Fruit fly (Drosophila melanogaster): ENCODE data around the gene Ir67a.

Gene Ir67a

DNA sequence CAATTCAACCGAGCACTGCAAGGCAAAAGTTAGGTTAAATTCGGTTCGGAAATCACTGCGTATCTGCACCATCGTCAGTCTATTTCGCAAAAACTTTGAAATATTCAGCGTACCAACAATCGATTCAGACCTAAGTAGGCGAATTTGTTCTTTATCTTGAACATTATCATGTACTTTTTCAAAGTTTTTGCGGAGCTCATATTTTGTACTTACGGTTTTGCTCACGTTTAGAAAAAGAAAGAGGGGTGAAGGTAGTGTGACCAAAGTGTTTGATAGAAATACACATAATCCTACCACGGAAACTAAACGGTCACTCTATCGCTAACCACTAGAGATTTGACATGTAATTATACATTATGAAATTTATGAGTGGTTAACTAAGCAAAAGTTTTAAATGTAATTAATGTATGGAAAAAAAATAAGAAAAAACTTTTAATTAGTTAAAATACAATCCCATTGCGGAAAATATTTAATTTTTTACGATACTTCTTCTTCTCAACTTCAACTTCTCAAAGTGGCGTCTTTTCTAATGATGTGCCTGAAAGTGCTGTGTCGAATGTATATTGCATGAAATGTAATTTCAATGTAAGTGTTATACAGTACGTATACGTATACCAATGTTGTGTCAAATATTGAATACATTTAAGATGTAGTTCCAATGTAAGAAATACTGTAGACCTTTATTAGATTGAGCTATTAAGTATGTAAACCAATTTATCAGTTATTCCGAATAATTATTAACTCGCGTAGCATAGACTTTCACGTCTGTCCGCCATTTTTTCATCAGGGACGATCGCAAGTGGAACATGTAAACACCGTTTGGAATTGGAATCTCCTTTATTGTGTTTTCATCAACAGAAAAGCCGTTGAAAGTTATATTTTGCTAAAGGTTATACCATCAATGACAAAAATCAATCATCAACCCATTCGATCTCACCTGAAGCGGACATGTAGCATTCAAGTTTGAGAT is 32.2 kb downstream of the Ir67a start, which contains the start of gene RpS9:
RpS9 (minus strand) TSS at position 245 of the 970 bp plus-strand sequence.
- peak; percentile 28 for TF ChIP-seq CG8159 (tag; optimal IDR thresholded peaks at IDR 0.05)
- no peak for TF ChIP-seq CG13204 (GFP tag; optimal IDR thresholded peaks at IDR 0.05)
- peak; percentile 28 for TF ChIP-seq CG15710 (tag; optimal IDR thresholded peaks at IDR 0.05)
- no peak for TF ChIP-seq Snoo (tag; optimal IDR thresholded peaks at IDR 0.05)
- peak; percentile 21 for TF ChIP-seq gl (tag; optimal IDR thresholded peaks at IDR 0.05)
- TF ChIP-seq CG17806 (tag; optimal IDR thresholded peaks at IDR 0.05): peak; percentile 10
- TF ChIP-seq CG12605 (GFP tag; IDR thresholded peaks at IDR 0.05): no peak
- TF ChIP-seq CG8301 (tag; optimal IDR thresholded peaks at IDR 0.05): no peak
- TF ChIP-seq Pif1B (GFP tag; optimal IDR thresholded peaks at IDR 0.05): no peak
- peak; percentile 18 for TF ChIP-seq Pif1A (GFP tag; optimal IDR thresholded peaks at IDR 0.05)
- peak; percentile 50 for TF ChIP-seq Ets98B (GFP tag; IDR thresholded peaks at IDR 0.05)

DNA sequence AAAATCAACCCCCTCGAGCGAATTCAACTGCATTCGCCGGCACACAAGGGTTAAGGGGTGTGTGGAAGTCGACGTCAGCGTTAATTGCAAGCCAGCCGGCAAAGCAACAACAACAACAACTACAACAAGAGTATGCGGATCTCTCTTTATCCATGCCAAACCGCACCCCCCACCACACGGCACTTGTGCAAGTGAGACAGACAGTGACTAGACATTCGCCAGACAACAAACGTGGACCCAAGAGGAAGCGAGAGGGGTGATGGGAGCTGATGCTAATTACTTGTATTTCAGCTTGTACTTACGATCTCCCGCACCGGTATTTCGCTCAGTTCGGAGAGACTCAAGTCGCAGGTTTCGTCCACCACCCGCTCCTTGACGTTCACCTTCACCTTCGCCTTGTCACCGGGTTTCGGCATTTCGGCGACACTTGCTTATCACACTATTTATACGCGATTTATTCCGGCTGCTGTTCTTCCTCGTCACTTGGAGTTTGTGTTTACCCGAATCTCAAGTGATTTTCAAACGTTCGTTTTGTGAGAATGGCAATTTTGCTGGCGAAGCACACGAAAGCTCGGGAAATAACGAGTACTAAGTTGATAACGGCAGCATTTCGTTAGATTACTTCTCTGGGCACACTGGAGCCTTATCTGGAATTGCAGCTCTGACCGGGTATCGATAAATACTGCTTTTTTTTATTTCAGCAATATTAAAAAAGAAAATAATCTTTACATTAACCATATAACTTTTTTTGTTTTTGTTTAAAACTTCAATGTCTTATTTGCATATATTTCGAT is 34.6 kb downstream of the Ir67a start, which contains the start of gene CG3408:
CG3408 (minus strand) TSS at position 547 of the 794 bp plus-strand sequence.
- TF ChIP-seq CG32121 (GFP tag; IDR thresholded peaks at IDR 0.05) (no peak), EcR (GFP tag; optimal IDR thresholded peaks at IDR 0.05) (peak; percentile 57), Ets98B (GFP tag; IDR thresholded peaks at IDR 0.05) (0 out of 2 replicates have a peak, but pooled peaks have one; percentile 35), D1 (tag; optimal IDR thresholded peaks at IDR 0.05) (no peak), Pif1B (GFP tag; optimal IDR thresholded peaks at IDR 0.05) (no peak), CG8301 (tag; optimal IDR thresholded peaks at IDR 0.05) (no peak), CG13204 (GFP tag; optimal IDR thresholded peaks at IDR 0.05) (peak; percentile 77), CG10348 (GFP tag; IDR thresholded peaks at IDR 0.05) (no peak), CG34367 (tag; optimal IDR thresholded peaks at IDR 0.05) (no peak), gl (tag; optimal IDR thresholded peaks at IDR 0.05) (peak; percentile 23), CG9948 (tag; optimal IDR thresholded peaks at IDR 0.05) (no peak), fd96Ca (GFP tag; IDR thresholded peaks at IDR 0.05) (no peak), Pif1A (GFP tag; optimal IDR thresholded peaks at IDR 0.05) (peak; percentile 37), CG12605 (GFP tag; IDR thresholded peaks at IDR 0.05) (no peak; the same call in 1 of the 2 replicates), CG4496 (GFP tag; IDR thresholded peaks at IDR 0.05) (peak; percentile 65; the same call in 2 of the 3 replicates), Snoo (tag; optimal IDR thresholded peaks at IDR 0.05) (peak; percentile 99)

DNA sequence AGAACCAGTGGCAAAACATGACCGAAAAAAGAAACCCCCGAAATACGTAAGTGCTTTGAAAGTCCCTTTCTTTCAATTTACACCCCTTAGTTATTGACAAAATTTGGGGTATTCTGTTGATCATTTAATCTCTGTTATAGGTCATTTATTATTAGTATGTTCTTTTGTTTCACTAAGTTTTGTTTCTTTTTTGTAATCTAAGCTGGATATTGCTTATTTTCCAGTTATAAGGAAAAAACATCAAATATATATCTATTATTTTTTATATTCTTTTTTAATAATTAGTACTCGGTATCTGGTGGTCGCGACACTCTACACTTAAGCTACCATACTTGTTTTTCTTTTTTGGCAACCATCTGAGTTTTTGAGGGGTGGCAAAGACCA is 35.2 kb downstream of the Ir67a start:
- TF ChIP-seq CG8159 (tag; optimal IDR thresholded peaks at IDR 0.05) (peak; percentile 45), CG17806 (tag; optimal IDR thresholded peaks at IDR 0.05) (peak; percentile 23), CG10348 (GFP tag; IDR thresholded peaks at IDR 0.05) (no peak)

DNA sequence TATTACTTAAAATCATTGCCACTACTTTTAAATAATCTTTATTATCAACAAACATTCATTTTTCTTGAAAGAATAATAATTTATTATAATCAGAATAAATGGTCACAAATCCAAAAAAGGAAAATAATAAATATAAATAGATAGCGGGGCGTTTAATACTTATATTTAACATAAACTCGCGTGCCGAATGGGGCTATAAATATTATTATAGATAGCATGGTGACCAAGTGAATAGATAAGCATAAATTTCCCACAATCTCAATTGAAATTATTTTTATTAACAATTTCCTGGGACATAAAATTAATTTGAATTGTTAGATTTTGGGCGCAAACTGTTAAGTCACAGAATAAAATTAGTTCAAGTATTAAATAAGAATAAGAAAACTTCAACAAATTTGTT is 37.4 kb downstream of the Ir67a start:
- TF ChIP-seq CG14655 (GFP tag; optimal IDR thresholded peaks at IDR 0.05): no peak
- no peak for TF ChIP-seq rn (GFP tag; IDR thresholded peaks at IDR 0.05)
- no peak for TF ChIP-seq EcR (GFP tag; optimal IDR thresholded peaks at IDR 0.05)
- no peak for TF ChIP-seq Ets98B (GFP tag; IDR thresholded peaks at IDR 0.05)
- no peak for TF ChIP-seq Pif1B (GFP tag; optimal IDR thresholded peaks at IDR 0.05)
- TF ChIP-seq D1 (tag; optimal IDR thresholded peaks at IDR 0.05): no peak
- TF ChIP-seq CG12605 (GFP tag; IDR thresholded peaks at IDR 0.05): no peak
- TF ChIP-seq Pif1A (GFP tag; optimal IDR thresholded peaks at IDR 0.05): no peak
- TF ChIP-seq CG8301 (tag; optimal IDR thresholded peaks at IDR 0.05): no peak
- no peak for TF ChIP-seq CG17806 (tag; optimal IDR thresholded peaks at IDR 0.05)

DNA sequence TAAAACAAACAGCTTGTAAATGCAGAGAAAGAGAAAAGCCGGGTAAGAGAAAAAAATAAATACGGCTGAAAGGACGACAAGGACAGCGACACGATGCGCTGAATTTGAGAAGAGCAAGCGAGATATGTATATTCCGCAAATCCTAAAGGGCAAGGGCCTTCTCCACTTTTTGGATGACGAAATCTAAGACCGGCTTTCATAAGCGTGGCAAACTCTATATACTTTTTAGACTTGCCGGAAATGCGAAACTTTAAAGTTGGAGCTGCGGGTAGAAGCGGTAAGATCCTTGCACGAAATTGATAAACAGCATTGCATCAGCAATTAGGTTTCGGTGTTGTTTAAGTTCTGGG is 38.1 kb downstream of the Ir67a start:
- TF ChIP-seq CG15710 (tag; optimal IDR thresholded peaks at IDR 0.05): no peak
- peak; percentile 92 for TF ChIP-seq EcR (GFP tag; optimal IDR thresholded peaks at IDR 0.05)
- no peak for TF ChIP-seq Pif1A (GFP tag; optimal IDR thresholded peaks at IDR 0.05)
- no peak for TF ChIP-seq Snoo (tag; optimal IDR thresholded peaks at IDR 0.05)
- TF ChIP-seq CG8159 (tag; optimal IDR thresholded peaks at IDR 0.05): no peak
- no peak for TF ChIP-seq CG32121 (GFP tag; IDR thresholded peaks at IDR 0.05)

DNA sequence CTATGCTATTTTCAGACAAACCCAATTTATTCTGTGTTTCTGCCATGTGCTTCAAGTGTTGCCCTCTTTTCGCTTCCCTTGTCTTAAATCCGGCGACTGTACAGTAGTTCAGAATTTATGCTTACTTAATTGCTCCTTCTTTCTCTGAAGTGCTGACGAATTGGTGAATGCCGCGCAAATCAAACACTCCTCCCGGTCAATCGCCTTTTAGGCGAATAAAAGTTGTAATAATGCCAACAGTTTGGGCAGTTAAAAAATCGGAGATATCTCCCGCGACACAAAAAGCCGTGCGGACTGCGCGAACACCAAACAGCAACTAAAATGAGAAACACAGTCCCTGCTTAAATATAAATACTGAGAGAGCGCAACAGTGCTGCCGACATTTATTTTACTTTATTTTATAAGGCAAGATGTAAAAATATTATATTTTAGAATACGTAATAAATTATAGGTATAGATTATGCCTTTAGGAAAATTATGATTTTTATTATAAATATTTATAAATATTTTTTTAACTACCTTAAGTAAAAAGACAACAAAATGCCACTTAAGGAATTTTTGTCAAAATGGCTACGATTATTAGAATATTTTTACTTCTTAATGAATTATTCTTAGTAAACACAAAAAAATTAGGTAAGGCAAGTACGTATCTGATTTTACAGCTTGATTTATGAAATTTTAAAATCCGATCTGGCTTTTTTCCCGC is 38.6 kb downstream of the Ir67a start, which contains the start of gene path:
path (minus strand) TSS at position 322 of the 706 bp plus-strand sequence.
- peak; percentile 55 for TF ChIP-seq CG9948 (tag; optimal IDR thresholded peaks at IDR 0.05)
- TF ChIP-seq CG32121 (GFP tag; IDR thresholded peaks at IDR 0.05): peak; percentile 12; the same call in 1 of the 2 replicates
- peak; percentile 56; the same call in 1 of the 3 replicates for TF ChIP-seq CG4496 (GFP tag; IDR thresholded peaks at IDR 0.05)
- peak; percentile 45 for TF ChIP-seq CG15710 (tag; optimal IDR thresholded peaks at IDR 0.05)
- peak; percentile 46 for TF ChIP-seq Snoo (tag; optimal IDR thresholded peaks at IDR 0.05)
- TF ChIP-seq EcR (GFP tag; optimal IDR thresholded peaks at IDR 0.05): peak; percentile 58
- peak; percentile 44 for TF ChIP-seq CG14655 (GFP tag; optimal IDR thresholded peaks at IDR 0.05)
- peak; percentile 12 for TF ChIP-seq CG17806 (tag; optimal IDR thresholded peaks at IDR 0.05)
- no peak for TF ChIP-seq CG10348 (GFP tag; IDR thresholded peaks at IDR 0.05)
- peak; percentile 76 for TF ChIP-seq CG8159 (tag; optimal IDR thresholded peaks at IDR 0.05)
- peak; percentile 1 for TF ChIP-seq Pif1B (GFP tag; optimal IDR thresholded peaks at IDR 0.05)
- no peak for TF ChIP-seq CG34367 (tag; optimal IDR thresholded peaks at IDR 0.05)
- TF ChIP-seq CG8301 (tag; optimal IDR thresholded peaks at IDR 0.05): no peak
- no peak for TF ChIP-seq CG12605 (GFP tag; IDR thresholded peaks at IDR 0.05)
- peak; percentile 80 for TF ChIP-seq D1 (tag; optimal IDR thresholded peaks at IDR 0.05)
- TF ChIP-seq Ets98B (GFP tag; IDR thresholded peaks at IDR 0.05): peak; percentile 19; the same call in 1 of the 2 replicates

Data from whole organism, pupa.